Worm (Caenorhabditis elegans) whole organism, L1 larva: ENCODE data around the gene F40B5.2.
A peak's percentile ranks its signal among the peaks of the same experiment; 100 is the strongest.
"Not testable (repeated sequence)": the region's sequence is repeated elsewhere in the genome, so short reads cannot be mapped to it uniquely, and the experiment has no call there.

Source experiments
- F16B12.6 ChIP-seq: fragments of 150-350 bp; optimal IDR thresholded peaks from 2 replicates; lab custom pipeline; 2014; ENCODE audit warnings: missing biosample characterization, missing genetic modification characterization
- alr-1 ChIP-seq: fragments of 200-800 bp; sonication (Bioruptor generic); optimal IDR thresholded peaks from 2 replicates; lab custom pipeline; 2018; ENCODE audit warnings: borderline replicate concordance, mild to moderate bottlenecking, missing genetic modification characterization, missing compliant biosample characterization
- aly-2 ChIP-seq: fragments of 150-350 bp; optimal IDR thresholded peaks from 2 replicates; lab custom pipeline; 2014; ENCODE audit warnings: missing biosample characterization, missing genetic modification characterization
- ceh-82 ChIP-seq, 3 experiments: fragments of 150-350 bp in 1 of 3; sonication (generic microtip) in 2 of 3; optimal IDR thresholded peaks; 2 replicates each; lab custom pipeline; 2014 to 2017; ENCODE audit warnings: missing biosample characterization in 3 of 3, missing genetic modification characterization in 3 of 3
- ceh-90 ChIP-seq: sonication (generic microtip); optimal IDR thresholded peaks from 2 replicates; lab custom pipeline; 2016; ENCODE audit warnings: missing genetic modification characterization, missing compliant biosample characterization
- dpl-1 ChIP-seq, 3 experiments: fragments of 150-350 bp in 2 of 3; sonication (generic microtip) in 1 of 3; optimal IDR thresholded peaks; 2 replicates each; lab custom pipeline; 2014 to 2017; ENCODE audit warnings: missing biosample characterization in 3 of 3, missing genetic modification characterization in 3 of 3, missing genetic modification reagents in 3 of 3
- dsc-1 ChIP-seq: sonication (generic microtip); optimal IDR thresholded peaks from 2 replicates; lab custom pipeline; 2016; ENCODE audit warnings: mild to moderate bottlenecking, missing genetic modification characterization, missing compliant biosample characterization
- efl-1 ChIP-seq, 4 experiments: fragments of 150-350 bp; optimal IDR thresholded peaks in 3 of 4; peaks in 1 of 4; 1 replicate in 1 of 4; 2 replicates in 3 of 4; lab custom pipeline; 2014; ENCODE audit warnings: missing biosample characterization in 2 of 4, missing genetic modification characterization in 2 of 4, missing genetic modification reagents in 2 of 4
- egl-13 ChIP-seq: sonication (generic microtip); optimal IDR thresholded peaks from 2 replicates; lab custom pipeline; 2016; ENCODE audit warnings: missing genotype, missing genetic modification reagents, missing genetic modification characterization, missing compliant biosample characterization
- egl-27 ChIP-seq, 2 experiments: fragments of 150-350 bp in 1 of 2; sonication (generic microtip); optimal IDR thresholded peaks; 3 replicates each; lab custom pipeline; 2017 to 2018; ENCODE audit warnings: missing biosample characterization in 2 of 2, missing genetic modification characterization in 2 of 2, missing genetic modification reagents in 2 of 2
- elt-2 ChIP-seq: sonication (generic microtip); optimal IDR thresholded peaks from 2 replicates; lab custom pipeline; 2016; ENCODE audit warnings: missing genetic modification characterization, mild to moderate bottlenecking, inconsistent platforms, missing compliant biosample characterization, missing genetic modification reagents
- elt-3 ChIP-seq, 6 experiments: fragments of 150-350 bp in 1 of 6; sonication (generic microtip); optimal IDR thresholded peaks; 2 replicates each; lab custom pipeline; 2017 to 2018; ENCODE audit warnings: missing biosample characterization in 6 of 6, missing genetic modification characterization in 6 of 6, inconsistent platforms in 1 of 6
- fkh-10 ChIP-seq: sonication (generic microtip); optimal IDR thresholded peaks from 2 replicates; lab custom pipeline; 2017; ENCODE audit warnings: missing biosample characterization, missing genetic modification reagents, missing genetic modification characterization
- fkh-8 ChIP-seq: sonication (generic microtip); optimal IDR thresholded peaks from 2 replicates; lab custom pipeline; 2016; ENCODE audit warnings: mild to moderate bottlenecking, missing genetic modification characterization, missing compliant biosample characterization
- grh-1 ChIP-seq: fragments of 200-800 bp; sonication (Bioruptor generic); IDR thresholded peaks from 2 replicates; pipeline ENCODE4 v1.3.6; 2022; ENCODE audit warnings: missing genetic modification reagents, missing genetic modification characterization, missing compliant biosample characterization
- irx-1 ChIP-seq: sonication (generic microtip); optimal IDR thresholded peaks from 2 replicates; lab custom pipeline; 2016; ENCODE audit warnings: missing genetic modification characterization, missing compliant biosample characterization
- isw-1 ChIP-seq: fragments of 200-800 bp; sonication (Bioruptor generic); IDR thresholded peaks from 2 replicates; pipeline ENCODE4 v1.3.6; 2022; ENCODE audit warnings: missing genetic modification characterization, missing compliant biosample characterization
- lin-35 ChIP-seq, 2 experiments: fragments of 150-350 bp; optimal IDR thresholded peaks; 2 replicates each; lab custom pipeline; 2014; ENCODE audit warnings: missing biosample characterization in 2 of 2, missing genetic modification characterization in 2 of 2, missing genetic modification reagents in 2 of 2
- lir-3 ChIP-seq: sonication (generic microtip); optimal IDR thresholded peaks from 2 replicates; lab custom pipeline; 2016; ENCODE audit warnings: mild to moderate bottlenecking, missing genetic modification characterization, moderate library complexity, missing compliant biosample characterization; ENCODE audit not compliant: poor library complexity
- mab-9 ChIP-seq: fragments of 200-800 bp; sonication (Bioruptor generic); IDR thresholded peaks from 2 replicates; pipeline ENCODE4 v1.3.6; 2022; ENCODE audit warnings: missing genetic modification reagents, missing genetic modification characterization, missing compliant biosample characterization
- mdl-1 ChIP-seq, 2 experiments: fragments of 150-350 bp; optimal IDR thresholded peaks; 2 replicates each; lab custom pipeline; 2014 to 2017; ENCODE audit warnings: missing biosample characterization in 2 of 2, missing genetic modification characterization in 2 of 2, inconsistent platforms in 1 of 2
- nhr-20 ChIP-seq: sonication (generic microtip); optimal IDR thresholded peaks from 2 replicates; lab custom pipeline; 2016; ENCODE audit warnings: mild to moderate bottlenecking, missing genetic modification characterization, missing compliant biosample characterization
- nhr-237 ChIP-seq: fragments of 150-350 bp; optimal IDR thresholded peaks from 2 replicates; lab custom pipeline; 2014; ENCODE audit warnings: missing biosample characterization, missing genetic modification characterization
- nhr-28 ChIP-seq: fragments of 150-350 bp; optimal IDR thresholded peaks from 2 replicates; lab custom pipeline; 2014; ENCODE audit warnings: missing biosample characterization, missing genetic modification characterization
- nhr-77 ChIP-seq: fragments of 150-350 bp; optimal IDR thresholded peaks from 2 replicates; lab custom pipeline; 2014; ENCODE audit warnings: missing biosample characterization, missing genetic modification characterization
- nhr-84 ChIP-seq: sonication (generic microtip); optimal IDR thresholded peaks from 2 replicates; lab custom pipeline; 2017; ENCODE audit warnings: missing biosample characterization, missing genetic modification characterization
- pax-3 ChIP-seq: fragments of 200-800 bp; sonication (Bioruptor generic); optimal IDR thresholded peaks from 2 replicates; lab custom pipeline; 2018; ENCODE audit warnings: mild to moderate bottlenecking, missing genetic modification characterization, moderate library complexity, missing compliant biosample characterization
- snpc-4 ChIP-seq: fragments of 150-350 bp; optimal IDR thresholded peaks from 2 replicates; lab custom pipeline; 2014; ENCODE audit warnings: missing biosample characterization, missing genetic modification characterization
- unc-130 ChIP-seq: fragments of 150-350 bp; optimal IDR thresholded peaks from 2 replicates; lab custom pipeline; 2017; ENCODE audit warnings: missing biosample characterization, missing genetic modification characterization, inconsistent platforms
- unc-30 ChIP-seq: sonication (generic microtip); optimal IDR thresholded peaks from 2 replicates; lab custom pipeline; 2017; ENCODE audit warnings: missing biosample characterization, missing genetic modification characterization
- unc-62 ChIP-seq: fragments of 150-350 bp; optimal IDR thresholded peaks from 2 replicates; lab custom pipeline; 2014; ENCODE audit warnings: missing biosample characterization, missing genetic modification reagents, missing genetic modification characterization
- vab-15 ChIP-seq: sonication (generic microtip); optimal IDR thresholded peaks from 2 replicates; lab custom pipeline; 2017; ENCODE audit warnings: missing genotype, mild to moderate bottlenecking, missing genetic modification characterization, missing compliant biosample characterization
- ztf-11 ChIP-seq, 2 experiments: sonication (generic microtip); optimal IDR thresholded peaks; 2 replicates each; lab custom pipeline; 2016 to 2017; ENCODE audit warnings: missing genetic modification characterization in 2 of 2, missing biosample characterization in 1 of 2, missing compliant biosample characterization in 1 of 2

Gene F40B5.2

DNA sequence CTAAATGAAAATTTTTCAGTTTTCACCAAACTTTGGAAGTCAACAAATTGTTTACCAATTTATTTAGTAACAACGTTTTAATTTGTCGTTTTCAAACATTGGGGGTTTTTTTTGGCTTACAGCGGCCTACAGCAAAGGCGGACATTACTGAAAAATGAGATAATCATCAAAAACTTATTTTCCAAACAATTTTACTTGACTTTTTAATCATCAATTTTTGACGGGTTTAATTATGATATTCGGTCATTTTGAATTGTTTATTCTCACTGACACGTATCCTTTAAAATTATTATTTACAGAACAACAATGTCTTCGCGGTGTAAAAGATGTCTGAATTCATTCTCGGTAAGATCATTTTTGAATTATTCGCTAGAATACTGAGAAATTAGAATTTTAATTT lies at the start of gene F40B5.2:
TSS of gene F40B5.2 (plus strand) at position 301 of the 400 bp plus-strand sequence.
- no peak for TF ChIP-seq aly-2 (tag; lab: Kevin White, UChicago)
- TF ChIP-seq ceh-82 (tag; optimal IDR thresholded peaks at IDR 0.05; lab: Kevin White, UChicago), result no peak
- no peak for TF ChIP-seq dpl-1 (GFP tag; optimal IDR thresholded peaks at IDR 0.05; lab: Kevin White, UChicago)
- TF ChIP-seq mdl-1 (tag; optimal IDR thresholded peaks at IDR 0.05; lab: Kevin White, UChicago), result no peak
- no peak for TF ChIP-seq F16B12.6 (tag; lab: Kevin White, UChicago)
- TF ChIP-seq nhr-237, result no peak
- TF ChIP-seq fkh-10, result no peak
- no peak for TF ChIP-seq ztf-11 (tag; optimal IDR thresholded peaks at IDR 0.05; lab: Kevin White, UChicago)
- TF ChIP-seq unc-130 (tag; lab: Kevin White, UChicago), result no peak
- no peak for TF ChIP-seq irx-1

DNA sequence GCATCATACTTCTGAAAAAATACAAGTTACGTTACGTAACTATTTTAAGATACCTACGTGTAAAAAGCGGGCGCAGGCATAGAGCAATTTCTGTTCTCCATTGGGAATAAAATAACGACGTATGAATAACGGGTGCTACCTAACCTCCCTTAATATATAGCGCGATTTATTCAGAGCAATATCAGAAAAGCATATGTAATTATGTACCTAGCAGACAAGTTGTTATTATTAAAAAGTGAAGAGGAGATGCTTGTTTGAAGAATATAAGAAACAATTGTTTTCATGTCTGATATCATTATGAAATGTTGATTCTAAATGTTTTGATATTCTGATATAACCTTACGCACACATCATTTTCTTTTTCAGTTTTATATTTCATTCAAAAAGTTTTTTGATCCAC lies 48.7 kb upstream of the F40B5.2 start, which contains the start of gene srh-11:
TSS of gene srh-11 (minus strand) at position 101 of the 400 bp plus-strand sequence.
- TF ChIP-seq snpc-4 (tag; lab: Kevin White, UChicago), result no peak
- no peak for TF ChIP-seq nhr-20 (tag; lab: Kevin White, UChicago)
- no peak for TF ChIP-seq lir-3 (tag; lab: Kevin White, UChicago)
- TF ChIP-seq pax-3, result no peak
- TF ChIP-seq unc-30 (tag; lab: Kevin White, UChicago), result no peak
- no peak for TF ChIP-seq ztf-11 (tag; optimal IDR thresholded peaks at IDR 0.05; lab: Kevin White, UChicago)
- TF ChIP-seq elt-3 (tag; optimal IDR thresholded peaks at IDR 0.05; lab: Kevin White, UChicago), result no peak
- no peak for TF ChIP-seq nhr-237
- no peak for TF ChIP-seq nhr-84
- no peak for TF ChIP-seq nhr-77 (tag; lab: Kevin White, UChicago)
- no peak for TF ChIP-seq dpl-1 (GFP tag; optimal IDR thresholded peaks at IDR 0.05; lab: Kevin White, UChicago)
- no peak for TF ChIP-seq elt-2 (tag; lab: Kevin White, UChicago)
- TF ChIP-seq lin-35 (GFP tag; optimal IDR thresholded peaks at IDR 0.05; lab: Kevin White, UChicago), result no peak

DNA sequence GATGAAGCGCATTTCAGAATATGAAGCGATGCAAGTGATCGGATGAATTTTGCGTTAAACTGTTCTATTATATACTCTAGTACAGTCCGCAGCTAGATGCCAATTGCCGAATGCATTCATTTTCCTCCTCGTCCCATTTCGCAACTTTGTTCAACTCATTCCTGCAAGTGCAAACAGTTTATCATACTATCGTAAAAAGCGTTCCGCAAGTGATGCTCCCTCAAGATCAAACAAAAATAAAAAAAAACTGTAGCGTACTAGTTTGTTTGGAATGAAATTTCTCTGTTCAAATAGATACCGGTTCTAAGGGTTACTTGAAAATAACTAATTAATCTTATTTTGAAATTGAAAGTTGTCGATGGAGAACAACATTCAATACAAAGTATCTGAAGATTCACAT lies 46.8 kb upstream of the F40B5.2 start, which contains the start of gene pqn-57:
TSS of gene pqn-57 (minus strand) at position 101 of the 400 bp plus-strand sequence.
- no peak for TF ChIP-seq dsc-1 (tag; lab: Kevin White, UChicago)
- TF ChIP-seq, all 84 proteins: peak for 0

DNA sequence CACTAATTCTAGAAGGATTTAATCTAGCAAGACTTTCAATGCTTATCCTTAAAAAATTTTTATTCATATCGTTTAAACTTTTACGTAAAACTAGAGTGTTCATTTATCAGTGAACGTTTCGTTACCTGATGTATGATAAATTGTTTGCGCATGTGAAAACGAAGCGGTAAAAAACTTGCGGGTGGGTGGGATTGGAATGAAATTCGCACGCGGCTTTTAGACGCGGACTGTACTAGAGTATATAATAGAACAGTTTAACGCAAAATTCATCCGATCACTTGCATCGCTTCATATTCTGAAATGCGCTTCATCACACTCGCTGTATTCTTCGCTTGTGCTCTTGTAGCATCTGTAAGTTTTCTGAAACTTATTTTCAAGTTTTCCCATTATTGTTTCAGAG lies 45.8 kb upstream of the F40B5.2 start, which contains the start of gene abu-9:
TSS of gene abu-9 (plus strand) at position 301 of the 400 bp plus-strand sequence.
- not testable (repeated sequence) for TF ChIP-seq ceh-90; fkh-8 (tag; lab: Kevin White, UChicago); mab-9 (GFP tag; lab: Robert Waterston, UW)

DNA sequence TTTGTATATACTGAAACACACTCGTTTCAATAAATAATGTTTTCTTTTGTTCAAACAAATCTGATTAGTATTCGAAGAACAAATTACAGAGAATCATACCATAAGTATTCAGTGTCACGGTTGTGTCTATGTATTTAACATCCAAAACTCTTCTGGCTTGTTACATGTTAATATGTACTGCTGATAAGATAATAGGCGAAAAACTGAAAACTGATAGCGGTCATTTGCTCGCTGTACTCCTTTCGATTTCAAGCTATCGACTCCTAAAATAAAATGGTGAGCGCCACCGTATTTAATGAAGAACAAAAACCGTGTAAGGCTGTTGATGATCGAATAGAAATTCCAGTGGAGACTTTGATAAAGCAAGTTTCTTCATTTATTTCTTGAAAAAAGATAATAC lies 44.3 kb upstream of the F40B5.2 start, which contains the start of gene R09F10.1:
TSS of gene R09F10.1 (plus strand) at position 222 of the 400 bp plus-strand sequence.
- no peak for TF ChIP-seq fkh-8 (tag; lab: Kevin White, UChicago)
- TF ChIP-seq elt-2 (tag; lab: Kevin White, UChicago), result peak; percentile 58
- TF ChIP-seq efl-1 (optimal IDR thresholded peaks at IDR 0.05; lab: Kevin White, UChicago), result no peak
- peak in 1 of 2 experiments; percentile 7 for TF ChIP-seq efl-1 (GFP tag; optimal IDR thresholded peaks at IDR 0.05 in 1 of 2; lab: Kevin White, UChicago)

DNA sequence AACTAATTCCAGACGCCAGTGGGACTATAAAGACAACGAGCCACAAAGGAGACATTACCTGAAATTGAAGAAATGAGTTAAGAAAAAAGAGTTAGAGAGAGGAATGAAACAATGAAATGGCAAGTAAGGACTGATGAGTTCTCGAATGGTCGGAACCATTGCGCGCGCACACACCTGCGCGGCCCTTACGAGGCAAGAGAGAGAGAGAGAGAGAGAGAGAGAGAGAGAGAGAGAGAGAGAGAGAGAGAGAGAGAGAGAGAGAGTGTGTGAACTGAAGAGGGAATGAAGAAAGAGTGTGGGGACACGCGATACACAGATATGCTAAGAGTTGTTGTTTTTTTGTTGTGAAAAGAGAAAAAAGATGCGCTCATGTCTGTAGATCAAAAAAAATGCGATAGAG lies 41.3 kb upstream of the F40B5.2 start, which contains the start of gene R09F10.8:
TSS of gene R09F10.8 (minus strand) at position 58 of the 400 bp plus-strand sequence.
- TF ChIP-seq grh-1 (GFP tag; lab: Robert Waterston, UW), result no peak
- TF ChIP-seq alr-1 (tag; lab: Kevin White, UChicago), result no peak
- no peak for TF ChIP-seq lin-35 (GFP tag; optimal IDR thresholded peaks at IDR 0.05; lab: Kevin White, UChicago)
- TF ChIP-seq unc-62, result no peak
- TF ChIP-seq egl-27 (tag; optimal IDR thresholded peaks at IDR 0.05; lab: Kevin White, UChicago), result no peak
- TF ChIP-seq vab-15 (tag; lab: Kevin White, UChicago), result no peak
- no peak for TF ChIP-seq egl-13 (tag; lab: Kevin White, UChicago)
- TF ChIP-seq lir-3 (tag; lab: Kevin White, UChicago), result no peak
- no peak for TF ChIP-seq nhr-20 (tag; lab: Kevin White, UChicago)
- no peak for TF ChIP-seq nhr-28
- no peak for TF ChIP-seq unc-130 (tag; lab: Kevin White, UChicago)
- TF ChIP-seq isw-1 (GFP tag; lab: Robert Waterston, UW), result no peak
- TF ChIP-seq, all 84 proteins: peak for 0
